Fruit fly (Drosophila melanogaster) whole organism, embryonic: ENCODE results near the gene rut.

ENCODE experiments used
- Aef1 ChIP-seq: fragments of 200-800 bp; sonication (Bioruptor generic); IDR thresholded peaks from 3 replicates; pipeline ENCODE4 v1.3.6; 2022; ENCODE audit warnings: missing biosample characterization, missing genetic modification characterization
- Blimp-1 ChIP-seq: fragments of 200-800 bp; sonication (Bioruptor generic); optimal IDR thresholded peaks from 3 replicates; lab custom pipeline; 2018; ENCODE audit warnings: missing biosample characterization, missing genetic modification characterization, mild to moderate bottlenecking, moderate library complexity, missing genetic modification reagents
- CG1024 ChIP-seq: fragments of 200-800 bp; sonication (Bioruptor generic); IDR thresholded peaks from 2 replicates; pipeline ENCODE4 v1.3.6; 2022; ENCODE audit warnings: missing biosample characterization, missing genetic modification characterization
- CG10267 ChIP-seq: fragments of 200-800 bp; sonication (Bioruptor generic); optimal IDR thresholded peaks from 2 replicates; lab custom pipeline; 2018; ENCODE audit warnings: missing biosample characterization, mild to moderate bottlenecking, missing genetic modification characterization, moderate library complexity
- CG10959 ChIP-seq: fragments of 200-800 bp; sonication (Bioruptor generic); IDR thresholded peaks from 2 replicates; pipeline ENCODE4 v1.3.6; 2022; ENCODE audit warnings: missing biosample characterization, missing genetic modification characterization
- CG10979 ChIP-seq: fragments of 200-800 bp; sonication (Bioruptor generic); optimal IDR thresholded peaks from 2 replicates; lab custom pipeline; 2018; ENCODE audit warnings: missing biosample characterization, mild to moderate bottlenecking, missing genetic modification characterization, moderate library complexity
- CG11504 ChIP-seq: fragments of 200-800 bp; sonication (Bioruptor generic); optimal IDR thresholded peaks from 3 replicates; lab custom pipeline; 2019; ENCODE audit warnings: missing biosample characterization, mild to moderate bottlenecking, missing genetic modification characterization, moderate library complexity
- CG13424 ChIP-seq: fragments of 200-800 bp; sonication (Bioruptor generic); optimal IDR thresholded peaks from 2 replicates; lab custom pipeline; 2019; ENCODE audit warnings: missing biosample characterization, mild to moderate bottlenecking, missing genetic modification characterization, moderate library complexity
- CG17328 ChIP-seq: fragments of 200-800 bp; sonication (Bioruptor generic); IDR thresholded peaks from 2 replicates; pipeline ENCODE4 v1.3.6; 2022; ENCODE audit warnings: missing biosample characterization, missing genetic modification characterization
- CG31388 ChIP-seq: fragments of 200-800 bp; sonication (Bioruptor generic); optimal IDR thresholded peaks from 2 replicates; lab custom pipeline; 2016; ENCODE audit warnings: missing biosample characterization, missing genetic modification characterization
- CG31441 ChIP-seq: fragments of 200-800 bp; sonication (Bioruptor generic); IDR thresholded peaks from 2 replicates; pipeline ENCODE4 v1.3.6; 2022; ENCODE audit warnings: missing biosample characterization, missing genetic modification characterization
- CG6689 ChIP-seq: fragments of 200-800 bp; sonication (Bioruptor generic); IDR thresholded peaks from 2 replicates; pipeline ENCODE4 v1.3.6; 2022; ENCODE audit warnings: missing biosample characterization, missing genetic modification characterization
- CG7556 ChIP-seq: fragments of 200-800 bp; sonication (Bioruptor generic); optimal IDR thresholded peaks from 2 replicates; lab custom pipeline; 2017; ENCODE audit warnings: missing biosample characterization, mild to moderate bottlenecking, missing genetic modification characterization
- Chrac-16 ChIP-seq: fragments of 200-800 bp; sonication (Bioruptor generic); optimal IDR thresholded peaks from 3 replicates; lab custom pipeline; 2016; ENCODE audit warnings: missing biosample characterization, missing genetic modification characterization
- Dip2 ChIP-seq: fragments of 200-800 bp; sonication (Bioruptor generic); IDR thresholded peaks from 2 replicates; pipeline ENCODE4 v1.3.6; 2022; ENCODE audit warnings: missing biosample characterization, missing genetic modification characterization
- Drgx ChIP-seq: fragments of 200-800 bp; sonication (Bioruptor generic); IDR thresholded peaks from 2 replicates; pipeline ENCODE4 v1.3.6; 2022; ENCODE audit warnings: missing biosample characterization, missing genetic modification characterization
- Ets65A ChIP-seq: fragments of 200-800 bp; sonication (Bioruptor generic); peaks from one replicate; lab custom pipeline; 2016; ENCODE audit warnings: missing biosample characterization, missing genetic modification characterization
- Hr51 ChIP-seq, 2 experiments: fragments of 200-800 bp; sonication (Bioruptor generic); optimal IDR thresholded peaks; 2 replicates in 1 of 2; 3 replicates in 1 of 2; lab custom pipeline; 2016 to 2018; ENCODE audit warnings: missing biosample characterization in 2 of 2, missing genetic modification characterization in 2 of 2, mild to moderate bottlenecking in 1 of 2, moderate library complexity in 1 of 2
- Med ChIP-seq: fragments of 200-800 bp; sonication (Bioruptor generic); peaks from one replicate; lab custom pipeline; 2016; ENCODE audit warnings: missing biosample characterization, missing genetic modification characterization, mild to moderate bottlenecking, inconsistent platforms, moderate library complexity
- Nf-YB ChIP-seq: fragments of 200-800 bp; sonication (Bioruptor generic); optimal IDR thresholded peaks from 3 replicates; lab custom pipeline; 2019; ENCODE audit warnings: missing biosample characterization, mild to moderate bottlenecking, missing genetic modification characterization, moderate library complexity
- Oli ChIP-seq: fragments of 200-800 bp; sonication (Bioruptor generic); optimal IDR thresholded peaks from 2 replicates; lab custom pipeline; 2018; ENCODE audit warnings: missing biosample characterization, mild to moderate bottlenecking, missing genetic modification characterization, moderate library complexity
- Xrp1 ChIP-seq: fragments of 200-800 bp; sonication (Bioruptor generic); IDR thresholded peaks from 2 replicates; pipeline ENCODE4 v1.3.6; 2022; ENCODE audit warnings: missing biosample characterization, missing genetic modification characterization
- ac ChIP-seq: fragments of 200-800 bp; sonication (Bioruptor generic); optimal IDR thresholded peaks from 3 replicates; lab custom pipeline; 2017; ENCODE audit warnings: missing biosample characterization, mild to moderate bottlenecking, missing genetic modification characterization
- ara ChIP-seq: fragments of 200-800 bp; sonication (Bioruptor generic); IDR thresholded peaks from 2 replicates; pipeline ENCODE4 v1.3.6; 2022; ENCODE audit warnings: missing biosample characterization, missing genetic modification characterization
- bsh ChIP-seq, 2 experiments: fragments of 200-800 bp; sonication (Bioruptor generic); optimal IDR thresholded peaks; 2 replicates each; lab custom pipeline; 2017 to 2018; ENCODE audit warnings: mild to moderate bottlenecking in 2 of 2, missing biosample characterization in 2 of 2, missing genetic modification characterization in 2 of 2, moderate library complexity in 1 of 2
- fd96Cb ChIP-seq: fragments of 200-800 bp; sonication (Bioruptor generic); optimal IDR thresholded peaks from 2 replicates; lab custom pipeline; 2018; ENCODE audit warnings: missing biosample characterization, mild to moderate bottlenecking, missing genetic modification characterization, moderate library complexity
- gce ChIP-seq: fragments of 200-800 bp; sonication (Bioruptor generic); IDR thresholded peaks from 3 replicates; pipeline ENCODE4 v1.3.6; 2022; ENCODE audit warnings: missing biosample characterization, missing genetic modification characterization
- gem ChIP-seq: fragments of 200-800 bp; sonication (Bioruptor generic); optimal IDR thresholded peaks from 2 replicates; lab custom pipeline; 2019; ENCODE audit warnings: missing biosample characterization, mild to moderate bottlenecking, missing genetic modification characterization, moderate library complexity
- grau ChIP-seq: fragments of 200-800 bp; optimal IDR thresholded peaks from 3 replicates; lab custom pipeline; 2019; ENCODE audit warnings: missing biosample characterization, mild to moderate bottlenecking, missing genetic modification characterization, moderate library complexity
- hth ChIP-seq: fragments of >200 bp; optimal IDR thresholded peaks from 2 replicates; lab custom pipeline; 2017; ENCODE audit warnings: inconsistent platforms
- prd ChIP-seq, 3 experiments: fragments of >200 bp in 2 of 3; fragments of 200-800 bp in 1 of 3; sonication (Bioruptor generic) in 1 of 3; optimal IDR thresholded peaks in 2 of 3; IDR thresholded peaks in 1 of 3; 2 replicates in 2 of 3; 3 replicates in 1 of 3; pipeline versions ENCODE4 v1.3.6 to Lab custom; 2017 to 2022; ENCODE audit warnings: missing biosample characterization in 1 of 3, missing genetic modification characterization in 1 of 3
- ranshi ChIP-seq: fragments of 200-800 bp; sonication (Bioruptor generic); IDR thresholded peaks from 2 replicates; pipeline ENCODE4 v1.3.6; 2022; ENCODE audit warnings: missing biosample characterization, missing genetic modification characterization
- row ChIP-seq: fragments of 200-800 bp; sonication (Bioruptor generic); IDR thresholded peaks from 3 replicates; pipeline ENCODE4 v1.3.6; 2022; ENCODE audit warnings: missing biosample characterization, missing genetic modification characterization
- sd ChIP-seq: fragments of 200-800 bp; sonication (Bioruptor generic); optimal IDR thresholded peaks from 3 replicates; lab custom pipeline; 2018; ENCODE audit warnings: missing biosample characterization, mild to moderate bottlenecking, missing genetic modification characterization, moderate library complexity
- trh ChIP-seq: fragments of 200-800 bp; sonication (Bioruptor generic); optimal IDR thresholded peaks from 2 replicates; lab custom pipeline; 2016; ENCODE audit warnings: missing biosample characterization, missing genetic modification characterization
- unpg ChIP-seq: fragments of 200-800 bp; sonication (Bioruptor generic); optimal IDR thresholded peaks from 3 replicates; lab custom pipeline; 2018; ENCODE audit warnings: missing biosample characterization, mild to moderate bottlenecking, missing genetic modification characterization, moderate library complexity
- vfl ChIP-seq: fragments of 200-800 bp; sonication (Bioruptor generic); optimal IDR thresholded peaks from 2 replicates; lab custom pipeline; 2016; ENCODE audit warnings: missing biosample characterization, missing genetic modification characterization

The rut gene

dm6 chrX:14738420-14738819, 87.5 kb downstream of the rut start (continued):
- no peak for TF ChIP-seq Med (GFP tag; lab: Kevin White, UChicago)
- TF ChIP-seq bsh (GFP tag; optimal IDR thresholded peaks at IDR 0.05; lab: Kevin White, UChicago) = peak in 1 of 2 experiments; percentile 46
- TF ChIP-seq CG1024 (GFP tag; lab: Robert Waterston, UW) = no peak
- 0 out of 2 replicates have a peak, but pooled peaks have one; percentile 18 for TF ChIP-seq CG10959
- no peak for TF ChIP-seq vfl
- peak; percentile 44; the same call in 1 of the 2 replicates for TF ChIP-seq Drgx (GFP tag; lab: Robert Waterston, UW)
- 0 out of 2 replicates have a peak, but pooled peaks have one; percentile 32 for TF ChIP-seq CG17328 (GFP tag; lab: Robert Waterston, UW)
- TF ChIP-seq trh = no peak
- TF ChIP-seq ranshi (GFP tag; lab: Robert Waterston, UW) = 0 out of 2 replicates have a peak, but pooled peaks have one; percentile 44
- TF ChIP-seq ac (GFP tag; lab: Kevin White, UChicago) = no peak
- TF ChIP-seq Hr51 (GFP tag; optimal IDR thresholded peaks at IDR 0.05; lab: Kevin White, UChicago) = peak in 1 of 2 experiments; percentile 30
- no peak for TF ChIP-seq Dip2 (GFP tag; lab: Robert Waterston, UW)
- TF ChIP-seq Blimp-1 = peak; percentile 21
- TF ChIP-seq ara (GFP tag; lab: Robert Waterston, UW) = no peak
- TF ChIP-seq Oli (tag; lab: Kevin White, UChicago) = peak; percentile 26
- peak; percentile 32 for TF ChIP-seq CG10979 (tag; lab: Kevin White, UChicago)
- TF ChIP-seq unpg (GFP tag; lab: Kevin White, UChicago) = peak; percentile 23
- 0 out of 3 replicates have a peak, but pooled peaks have one; percentile 12 for TF ChIP-seq Aef1
- TF ChIP-seq gem (tag; lab: Kevin White, UChicago) = peak; percentile 55
- peak; percentile 47 for TF ChIP-seq CG11504 (tag; lab: Kevin White, UChicago)
- 0 out of 3 replicates have a peak, but pooled peaks have one; percentile 26 for TF ChIP-seq row (GFP tag; lab: Robert Waterston, UW)
- TF ChIP-seq fd96Cb (tag; lab: Kevin White, UChicago) = peak; percentile 36
- no peak for TF ChIP-seq sd (tag; lab: Kevin White, UChicago)
- no peak for TF ChIP-seq Nf-YB
- TF ChIP-seq Ets65A (GFP tag; lab: Kevin White, UChicago) = peak; percentile 29
- no peak for TF ChIP-seq CG7556 (GFP tag; lab: Kevin White, UChicago)
- no peak for TF ChIP-seq CG13424
- 0 out of 2 replicates have a peak, but pooled peaks have one; percentile 16 for TF ChIP-seq CG6689
- peak; percentile 13 for TF ChIP-seq grau (tag; lab: Kevin White, UChicago)
- no peak for TF ChIP-seq gce (GFP tag; lab: Robert Waterston, UW)
- no peak for TF ChIP-seq hth
- no peak for TF ChIP-seq CG31388
- 0 out of 2 replicates have a peak, but pooled peaks have one; percentile 11 for TF ChIP-seq CG31441 (GFP tag; lab: Robert Waterston, UW)
- peak; percentile 12; the same call in 1 of the 2 replicates for TF ChIP-seq Xrp1 (GFP tag; lab: Robert Waterston, UW)
- no peak for TF ChIP-seq CG10267 (tag; lab: Kevin White, UChicago)
- TF ChIP-seq Chrac-16 = no peak
- no peak for TF ChIP-seq prd (optimal IDR thresholded peaks at IDR 0.05; lab: Kevin White, UChicago)
- peak; percentile 38; the same call in 1 of the 3 replicates for TF ChIP-seq prd (GFP tag; IDR thresholded peaks at IDR 0.05; lab: Robert Waterston, UW)
